Fruit fly (Drosophila melanogaster): ENCODE measurements around the gene CG10077.

CG10077 gene

dm6 chr3L:6903985-6904384, 51.7 kb downstream of the CG10077 start (continued):
- no peak for TF ChIP-seq CG1792 (GFP tag; optimal IDR thresholded peaks at IDR 0.05)
- peak; percentile 47; the same call in 1 of the 2 replicates for TF ChIP-seq CG13287 (GFP tag; IDR thresholded peaks at IDR 0.05; ENCODE audit: partially characterized antibody)
- TF ChIP-seq Sin3A (optimal IDR thresholded peaks at IDR 0.05): no peak
- TF ChIP-seq dmrt99B (tag; optimal IDR thresholded peaks at IDR 0.05): no peak
- no peak for TF ChIP-seq Mrtf (GFP tag; IDR thresholded peaks at IDR 0.05)
- no peak for TF ChIP-seq pan (optimal IDR thresholded peaks at IDR 0.05)
- peak in 1 of 2 experiments; percentile 72 for TF ChIP-seq pan (GFP tag; optimal IDR thresholded peaks at IDR 0.05 in 1 of 2, IDR thresholded peaks at IDR 0.05 in 1 of 2)
- peak; percentile 27; the same call in 1 of the 2 replicates for TF ChIP-seq HLH3B (GFP tag; IDR thresholded peaks at IDR 0.05)
- no peak for TF ChIP-seq zfh2 (GFP tag; optimal IDR thresholded peaks at IDR 0.05)
- TF ChIP-seq trem (tag; optimal IDR thresholded peaks at IDR 0.05): no peak
- peak; percentile 79 for TF ChIP-seq Opbp (GFP tag; IDR thresholded peaks at IDR 0.05; ENCODE audit: partially characterized antibody)
- TF ChIP-seq Stat92E (GFP tag; optimal IDR thresholded peaks at IDR 0.05): no peak
- TF ChIP-seq Gug (GFP tag; IDR thresholded peaks at IDR 0.05): no peak
- TF ChIP-seq CG9817 (tag; optimal IDR thresholded peaks at IDR 0.05): no peak
- TF ChIP-seq Dek (tag; optimal IDR thresholded peaks at IDR 0.05): no peak
- TF ChIP-seq Blimp-1 (GFP tag; optimal IDR thresholded peaks at IDR 0.05): no peak
- TF ChIP-seq NFAT (GFP tag; IDR thresholded peaks at IDR 0.05): peak; percentile 41; the same call in 1 of the 2 replicates
- TF ChIP-seq sc (optimal IDR thresholded peaks at IDR 0.05): no peak
- TF ChIP-seq sc (GFP tag; optimal IDR thresholded peaks at IDR 0.05): no peak
- peak; percentile 52; the same call in 1 of the 3 replicates for TF ChIP-seq otp (GFP tag; IDR thresholded peaks at IDR 0.05)
- TF ChIP-seq Drgx (GFP tag; IDR thresholded peaks at IDR 0.05): peak; percentile 49; the same call in 1 of the 2 replicates
- TF ChIP-seq CG4424 (GFP tag; optimal IDR thresholded peaks at IDR 0.05): no peak
- TF ChIP-seq ind (GFP tag; optimal IDR thresholded peaks at IDR 0.05): no peak
- TF ChIP-seq ham (GFP tag; IDR thresholded peaks at IDR 0.05): no peak
- TF ChIP-seq CG13624 (GFP tag; optimal IDR thresholded peaks at IDR 0.05): no peak
- TF ChIP-seq CG10366 (GFP tag; IDR thresholded peaks at IDR 0.05): 0 out of 2 replicates have a peak, but pooled peaks have one; percentile 26
- no peak for TF ChIP-seq Ada2b (GFP tag; IDR thresholded peaks at IDR 0.05)
- TF ChIP-seq CG31441 (GFP tag; IDR thresholded peaks at IDR 0.05): no peak
- no peak for TF ChIP-seq sisA (GFP tag; IDR thresholded peaks at IDR 0.05)
- no peak for TF ChIP-seq row (GFP tag; IDR thresholded peaks at IDR 0.05)
- TF ChIP-seq CG2712 (tag; optimal IDR thresholded peaks at IDR 0.05): peak; percentile 30
- no peak for TF ChIP-seq C15 (GFP tag; IDR thresholded peaks at IDR 0.05)
- peak in 1 of 2 experiments; percentile 45 for TF ChIP-seq chif (GFP tag; optimal IDR thresholded peaks at IDR 0.05)
- no peak for TF ChIP-seq CG2129 (GFP tag; IDR thresholded peaks at IDR 0.05; ENCODE audit: partially characterized antibody)
- peak; percentile 1 for TF ChIP-seq CG2120 (GFP tag; optimal IDR thresholded peaks at IDR 0.05)
- TF ChIP-seq lbe (GFP tag; optimal IDR thresholded peaks at IDR 0.05): no peak
- TF ChIP-seq vfl (GFP tag; optimal IDR thresholded peaks at IDR 0.05): no peak
- TF ChIP-seq CG10147 (GFP tag; optimal IDR thresholded peaks at IDR 0.05): no peak
- TF ChIP-seq Meics (GFP tag; optimal IDR thresholded peaks at IDR 0.05): no peak
- no peak for TF ChIP-seq tap (tag; optimal IDR thresholded peaks at IDR 0.05)
- TF ChIP-seq CG9727 (GFP tag; optimal IDR thresholded peaks at IDR 0.05): peak; percentile 8
- no peak for TF ChIP-seq ATbp (GFP tag; optimal IDR thresholded peaks at IDR 0.05)
- peak; percentile 86 for TF ChIP-seq Nf-YA (GFP tag; IDR thresholded peaks at IDR 0.05)
- peak; percentile 52; the same call in 1 of the 2 replicates for TF ChIP-seq CG9932 (GFP tag; IDR thresholded peaks at IDR 0.05)
- peak; percentile 92 to 93 for TF ChIP-seq Trl (optimal IDR thresholded peaks at IDR 0.05)
- peak; percentile 77 for TF ChIP-seq Trl (GFP tag; optimal IDR thresholded peaks at IDR 0.05)
- TF ChIP-seq lilli (GFP tag; optimal IDR thresholded peaks at IDR 0.05): peak; percentile 4
- no peak for TF ChIP-seq CG12744 (GFP tag; optimal IDR thresholded peaks at IDR 0.05)
- no peak for TF ChIP-seq az2 (GFP tag; optimal IDR thresholded peaks at IDR 0.05)
- TF ChIP-seq CG10267 (tag; optimal IDR thresholded peaks at IDR 0.05): peak; percentile 9
- TF ChIP-seq CG16813 (GFP tag; IDR thresholded peaks at IDR 0.05; ENCODE audit: partially characterized antibody): peak; percentile 46; the same call in 2 of the 3 replicates
- peak; percentile 36 for TF ChIP-seq unpg (GFP tag; optimal IDR thresholded peaks at IDR 0.05)

Measured in whole organism, embryonic.